Fruit fly (Drosophila melanogaster) whole organism, embryonic: ENCODE data around the gene Dr.

Experiments used
- ATbp ChIP-seq: fragments of 200-800 bp; sonication (Bioruptor generic); optimal IDR thresholded peaks from 2 replicates; lab custom pipeline; 2017; ENCODE audit warnings: missing biosample characterization, mild to moderate bottlenecking, missing genetic modification characterization, missing genetic modification reagents
- Abd-B ChIP-seq: fragments of 200-800 bp; sonication (Bioruptor generic); optimal IDR thresholded peaks from 2 replicates; lab custom pipeline; 2018; ENCODE audit warnings: missing biosample characterization, mild to moderate bottlenecking, missing genetic modification characterization, moderate library complexity
- Asciz ChIP-seq: fragments of 200-800 bp; sonication (Bioruptor generic); optimal IDR thresholded peaks from 2 replicates; lab custom pipeline; 2017; ENCODE audit warnings: missing biosample characterization, mild to moderate bottlenecking, missing genetic modification characterization, missing genetic modification reagents
- Bgb ChIP-seq: fragments of 200-800 bp; sonication (Bioruptor generic); IDR thresholded peaks from 2 replicates; pipeline ENCODE4 v1.3.6; 2022; ENCODE audit warnings: missing biosample characterization, missing genetic modification characterization; ENCODE audit not compliant: partially characterized antibody
- CG10267 ChIP-seq: fragments of 200-800 bp; sonication (Bioruptor generic); optimal IDR thresholded peaks from 2 replicates; lab custom pipeline; 2018; ENCODE audit warnings: missing biosample characterization, mild to moderate bottlenecking, missing genetic modification characterization, moderate library complexity
- CG12071 ChIP-seq: fragments of 200-800 bp; sonication (Bioruptor generic); optimal IDR thresholded peaks from 3 replicates; lab custom pipeline; 2018; ENCODE audit warnings: missing biosample characterization, mild to moderate bottlenecking, missing genetic modification characterization
- CG12155 ChIP-seq: fragments of 200-800 bp; sonication (Bioruptor generic); optimal IDR thresholded peaks from 3 replicates; lab custom pipeline; 2016; ENCODE audit warnings: missing biosample characterization, missing genetic modification characterization
- CG12391 ChIP-seq: fragments of 200-800 bp; sonication (Bioruptor generic); optimal IDR thresholded peaks from 3 replicates; lab custom pipeline; 2018; ENCODE audit warnings: missing biosample characterization, mild to moderate bottlenecking, missing genetic modification characterization, moderate library complexity
- CG14667 ChIP-seq: fragments of 200-800 bp; sonication (Bioruptor generic); IDR thresholded peaks from 2 replicates; pipeline ENCODE4 v1.3.6; 2022; ENCODE audit warnings: missing biosample characterization, missing genetic modification characterization
- CG15696 ChIP-seq: fragments of 200-800 bp; sonication (Bioruptor generic); optimal IDR thresholded peaks from 2 replicates; lab custom pipeline; 2019; ENCODE audit warnings: missing biosample characterization, mild to moderate bottlenecking, missing genetic modification characterization, moderate library complexity
- CG30403 ChIP-seq: fragments of 200-800 bp; sonication (Bioruptor generic); optimal IDR thresholded peaks from 3 replicates; lab custom pipeline; 2016; ENCODE audit warnings: missing biosample characterization, missing genetic modification characterization
- CG32532 ChIP-seq: fragments of 200-800 bp; sonication (Bioruptor generic); IDR thresholded peaks from 2 replicates; pipeline ENCODE4 v1.3.6; 2022; ENCODE audit warnings: missing biosample characterization, missing genetic modification characterization
- CG4730 ChIP-seq: fragments of 200-800 bp; sonication (Bioruptor generic); IDR thresholded peaks from 2 replicates; pipeline ENCODE4 v1.3.6; 2022; ENCODE audit warnings: missing biosample characterization, missing genetic modification characterization
- CG6175 ChIP-seq: fragments of 200-800 bp; sonication (Bioruptor generic); IDR thresholded peaks from 3 replicates; pipeline ENCODE4 v1.3.6; 2022; ENCODE audit warnings: missing biosample characterization, missing genetic modification characterization
- CG6654 ChIP-seq: fragments of 200-800 bp; sonication (Bioruptor generic); optimal IDR thresholded peaks from 2 replicates; lab custom pipeline; 2017; ENCODE audit warnings: missing biosample characterization, mild to moderate bottlenecking, missing genetic modification characterization
- CG6683 ChIP-seq: fragments of 200-800 bp; sonication (Bioruptor generic); optimal IDR thresholded peaks from 2 replicates; lab custom pipeline; 2017; ENCODE audit warnings: missing biosample characterization, mild to moderate bottlenecking, missing genetic modification characterization, missing genetic modification reagents
- CG7839 ChIP-seq: fragments of 200-800 bp; sonication (Bioruptor generic); optimal IDR thresholded peaks from 3 replicates; lab custom pipeline; 2018; ENCODE audit warnings: missing biosample characterization, mild to moderate bottlenecking, missing genetic modification characterization, moderate library complexity
- CG8765 ChIP-seq: fragments of 200-800 bp; sonication (Bioruptor generic); IDR thresholded peaks from 2 replicates; pipeline ENCODE4 v1.3.6; 2022; ENCODE audit warnings: missing biosample characterization, missing genetic modification characterization
- CG9727 ChIP-seq: fragments of 200-800 bp; sonication (Bioruptor generic); optimal IDR thresholded peaks from 3 replicates; lab custom pipeline; 2017; ENCODE audit warnings: missing biosample characterization, mild to moderate bottlenecking, missing genetic modification characterization
- Camta ChIP-seq: fragments of 200-800 bp; sonication (Bioruptor generic); optimal IDR thresholded peaks from 2 replicates; lab custom pipeline; 2016; ENCODE audit warnings: missing biosample characterization, missing genetic modification characterization
- Dp ChIP-seq: fragments of 200-800 bp; sonication (Bioruptor generic); optimal IDR thresholded peaks from 2 replicates; lab custom pipeline; 2018; ENCODE audit warnings: missing biosample characterization, mild to moderate bottlenecking, missing genetic modification characterization, moderate library complexity
- Max ChIP-seq: fragments of 200-800 bp; sonication (Bioruptor generic); optimal IDR thresholded peaks from 2 replicates; lab custom pipeline; 2016; ENCODE audit warnings: missing biosample characterization, mild to moderate bottlenecking, missing genetic modification characterization
- Mes4 ChIP-seq: fragments of 200-800 bp; sonication (Bioruptor generic); optimal IDR thresholded peaks from 2 replicates; lab custom pipeline; 2016; ENCODE audit warnings: missing biosample characterization, missing genetic modification characterization
- Myb ChIP-seq: fragments of 200-800 bp; sonication (Bioruptor generic); optimal IDR thresholded peaks from 2 replicates; lab custom pipeline; 2016; ENCODE audit warnings: missing biosample characterization, missing genetic modification characterization
- PHDP ChIP-seq: fragments of 200-800 bp; sonication (Bioruptor generic); optimal IDR thresholded peaks from 3 replicates; lab custom pipeline; 2018; ENCODE audit warnings: missing biosample characterization, mild to moderate bottlenecking, missing genetic modification characterization, moderate library complexity
- Sry-δ ChIP-seq: fragments of 200-800 bp; sonication (Bioruptor generic); optimal IDR thresholded peaks from 2 replicates; lab custom pipeline; 2016; ENCODE audit warnings: missing biosample characterization, missing genetic modification characterization
- Vsx1 ChIP-seq: fragments of 200-800 bp; sonication (Bioruptor generic); optimal IDR thresholded peaks from 2 replicates; lab custom pipeline; 2017; ENCODE audit warnings: missing biosample characterization, mild to moderate bottlenecking, missing genetic modification characterization, missing genetic modification reagents
- ara ChIP-seq: fragments of 200-800 bp; sonication (Bioruptor generic); IDR thresholded peaks from 2 replicates; pipeline ENCODE4 v1.3.6; 2022; ENCODE audit warnings: missing biosample characterization, missing genetic modification characterization
- br ChIP-seq: fragments of >200 bp; optimal IDR thresholded peaks from 2 replicates; lab custom pipeline; 2017
- cato ChIP-seq: fragments of 200-800 bp; sonication (Bioruptor generic); optimal IDR thresholded peaks from 2 replicates; lab custom pipeline; 2016; ENCODE audit warnings: missing biosample characterization, missing genetic modification characterization, borderline replicate concordance
- dimm ChIP-seq: fragments of 200-800 bp; sonication (Bioruptor generic); IDR thresholded peaks from 2 replicates; pipeline ENCODE4 v1.3.6; 2022; ENCODE audit warnings: missing biosample characterization, missing genetic modification characterization
- ems ChIP-seq: fragments of 200-800 bp; sonication (Bioruptor generic); optimal IDR thresholded peaks from 3 replicates; lab custom pipeline; 2016; ENCODE audit warnings: missing biosample characterization, missing genetic modification characterization
- en ChIP-seq: fragments of 200-800 bp; sonication (Bioruptor generic); optimal IDR thresholded peaks from 2 replicates; lab custom pipeline; 2016; ENCODE audit warnings: missing biosample characterization, missing genetic modification characterization
- fd102C ChIP-seq: fragments of 200-800 bp; sonication (Bioruptor generic); optimal IDR thresholded peaks from 2 replicates; lab custom pipeline; 2018; ENCODE audit warnings: missing biosample characterization, mild to moderate bottlenecking, missing genetic modification characterization, moderate library complexity
- fd64A ChIP-seq: fragments of 200-800 bp; sonication (Bioruptor generic); optimal IDR thresholded peaks from 3 replicates; lab custom pipeline; 2018; ENCODE audit warnings: missing biosample characterization, mild to moderate bottlenecking, missing genetic modification characterization
- gcm ChIP-seq: fragments of 200-800 bp; sonication (Bioruptor generic); optimal IDR thresholded peaks from 2 replicates; lab custom pipeline; 2019; ENCODE audit warnings: missing biosample characterization, mild to moderate bottlenecking, missing genetic modification characterization, moderate library complexity
- kay ChIP-seq: fragments of 200-800 bp; sonication (Bioruptor generic); optimal IDR thresholded peaks from 2 replicates; lab custom pipeline; 2016; ENCODE audit warnings: missing biosample characterization, missing genetic modification characterization
- klu ChIP-seq: fragments of 200-800 bp; sonication (Bioruptor generic); IDR thresholded peaks from 2 replicates; pipeline ENCODE4 v1.3.6; 2022; ENCODE audit warnings: missing biosample characterization, missing genetic modification characterization
- lbe ChIP-seq: fragments of 200-800 bp; sonication (Bioruptor generic); optimal IDR thresholded peaks from 2 replicates; lab custom pipeline; 2016; ENCODE audit warnings: missing biosample characterization, mild to moderate bottlenecking, missing genetic modification characterization
- lov ChIP-seq, 2 experiments: fragments of 200-800 bp in 1 of 2; fragments of >200 bp in 1 of 2; sonication (Bioruptor generic) in 1 of 2; IDR thresholded peaks in 1 of 2; optimal IDR thresholded peaks in 1 of 2; 2 replicates in 1 of 2; 3 replicates in 1 of 2; pipeline versions ENCODE4 v1.3.6 to Lab custom; 2017 to 2022; ENCODE audit warnings: missing biosample characterization in 1 of 2, missing genetic modification characterization in 1 of 2
- nerfin-2 ChIP-seq: fragments of 200-800 bp; sonication (Bioruptor generic); IDR thresholded peaks from 2 replicates; pipeline ENCODE4 v1.3.6; 2022; ENCODE audit warnings: missing biosample characterization, missing genetic modification characterization; ENCODE audit not compliant: partially characterized antibody
- p53 ChIP-seq: fragments of 200-800 bp; sonication (Bioruptor generic); optimal IDR thresholded peaks from 2 replicates; lab custom pipeline; 2016; ENCODE audit warnings: missing biosample characterization, missing genetic modification characterization
- pita ChIP-seq: fragments of 200-800 bp; sonication (Bioruptor generic); optimal IDR thresholded peaks from 2 replicates; lab custom pipeline; 2017; ENCODE audit warnings: missing biosample characterization, mild to moderate bottlenecking, missing genetic modification characterization
- pnt ChIP-seq: fragments of 200-800 bp; sonication (Bioruptor generic); optimal IDR thresholded peaks from 3 replicates; lab custom pipeline; 2016; ENCODE audit warnings: missing biosample characterization, missing genetic modification characterization
- prd ChIP-seq, 3 experiments: fragments of >200 bp in 2 of 3; fragments of 200-800 bp in 1 of 3; sonication (Bioruptor generic) in 1 of 3; optimal IDR thresholded peaks in 2 of 3; IDR thresholded peaks in 1 of 3; 2 replicates in 2 of 3; 3 replicates in 1 of 3; pipeline versions ENCODE4 v1.3.6 to Lab custom; 2017 to 2022; ENCODE audit warnings: missing biosample characterization in 1 of 3, missing genetic modification characterization in 1 of 3
- sob ChIP-seq: fragments of 200-800 bp; sonication (Bioruptor generic); IDR thresholded peaks from 2 replicates; pipeline ENCODE4 v1.3.6; 2022; ENCODE audit warnings: missing biosample characterization, missing genetic modification characterization
- tll ChIP-seq, 2 experiments: fragments of 200-800 bp in 1 of 2; fragments of >200 bp in 1 of 2; sonication (Bioruptor generic) in 1 of 2; optimal IDR thresholded peaks; 2 replicates each; lab custom pipeline; 2017 to 2019; ENCODE audit warnings: missing biosample characterization in 2 of 2, missing genetic modification characterization in 2 of 2, mild to moderate bottlenecking in 1 of 2, moderate library complexity in 1 of 2
- tna ChIP-seq: fragments of 200-800 bp; sonication (Bioruptor generic); IDR thresholded peaks from 2 replicates; pipeline ENCODE4 v1.3.6; 2022; ENCODE audit warnings: missing biosample characterization, missing genetic modification characterization; ENCODE audit not compliant: partially characterized antibody

Dr gene

DNA sequence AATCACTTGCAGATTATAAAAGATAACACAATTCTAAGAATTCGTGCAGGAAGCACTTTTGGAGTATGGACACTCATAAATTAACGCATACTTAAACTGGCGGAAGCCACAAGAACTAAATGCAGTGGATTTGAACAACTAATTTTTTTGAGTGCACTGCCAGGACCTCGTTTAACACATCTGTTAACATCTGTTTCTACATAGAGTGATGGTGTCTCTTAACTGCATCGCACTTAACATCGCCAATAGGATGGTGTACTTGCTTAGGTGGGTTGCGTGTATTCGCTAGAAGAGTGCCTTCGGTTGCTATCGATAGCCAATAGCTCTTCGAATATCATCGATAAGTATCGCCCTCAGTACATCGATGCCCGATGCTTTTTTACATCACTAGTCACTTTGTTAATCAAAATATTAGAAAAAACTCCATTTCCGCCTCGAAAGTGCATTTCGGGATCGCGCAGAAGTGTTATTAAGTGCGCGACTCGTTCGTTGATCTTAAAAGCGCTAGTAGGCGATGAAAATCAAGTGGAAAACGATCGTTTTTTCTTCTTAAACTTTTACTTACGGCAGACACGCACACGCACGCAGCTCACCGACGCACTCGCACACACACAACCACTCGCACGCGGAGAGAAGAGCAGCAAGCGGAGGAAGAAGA, 35.4 kb downstream of the Dr start, which contains the start of gene alph (continued):
- TF ChIP-seq CG6654 (GFP tag; lab: Kevin White, UChicago) = no peak
- TF ChIP-seq Mes4 = no peak
- TF ChIP-seq fd102C (GFP tag; lab: Kevin White, UChicago) = no peak
- TF ChIP-seq Sry-δ (GFP tag; lab: Kevin White, UChicago) = peak; percentile 98
- TF ChIP-seq ems (GFP tag; lab: Kevin White, UChicago) = peak; percentile 64
- no peak for TF ChIP-seq CG4730
- peak; percentile 54 for TF ChIP-seq sob (GFP tag; lab: Robert Waterston, UW)
- peak; percentile 23 for TF ChIP-seq Asciz (GFP tag; lab: Kevin White, UChicago)
- TF ChIP-seq tll (GFP tag; optimal IDR thresholded peaks at IDR 0.05; lab: Kevin White, UChicago) = peak in 1 of 2 experiments; percentile 6
- peak; percentile 93 for TF ChIP-seq nerfin-2
- peak; percentile 33 for TF ChIP-seq CG30403
- TF ChIP-seq CG9727 = peak; percentile 15
- peak; percentile 96 for TF ChIP-seq pita
- peak; percentile 52 for TF ChIP-seq p53 (GFP tag; lab: Kevin White, UChicago)
- peak; percentile 15 for TF ChIP-seq ATbp (GFP tag; lab: Kevin White, UChicago)
- TF ChIP-seq CG14667 = no peak
- TF ChIP-seq Dp (GFP tag; lab: Kevin White, UChicago) = peak; percentile 34
- TF ChIP-seq klu (GFP tag; lab: Robert Waterston, UW) = no peak
- no peak for TF ChIP-seq cato (GFP tag; lab: Kevin White, UChicago)
- TF ChIP-seq lbe (GFP tag; lab: Kevin White, UChicago) = no peak
- no peak for TF ChIP-seq lov (optimal IDR thresholded peaks at IDR 0.05; lab: Kevin White, UChicago)
- no peak for TF ChIP-seq lov (GFP tag; IDR thresholded peaks at IDR 0.05; lab: Robert Waterston, UW)
- no peak for TF ChIP-seq CG6683 (GFP tag; lab: Kevin White, UChicago)
- no peak for TF ChIP-seq CG6175
- no peak for TF ChIP-seq kay (GFP tag; lab: Kevin White, UChicago)
- peak; percentile 22 for TF ChIP-seq CG12155 (GFP tag; lab: Kevin White, UChicago)
- peak; percentile 51 for TF ChIP-seq CG32532 (GFP tag; lab: Robert Waterston, UW)
- TF ChIP-seq CG12071 (GFP tag; lab: Kevin White, UChicago) = peak; percentile 13
- TF ChIP-seq Camta (GFP tag; lab: Kevin White, UChicago) = peak; percentile 48
- no peak for TF ChIP-seq PHDP (tag; lab: Kevin White, UChicago)
- TF ChIP-seq CG8765 (GFP tag; lab: Robert Waterston, UW) = peak; percentile 28
- TF ChIP-seq Bgb = peak; percentile 99
- no peak for TF ChIP-seq br (lab: Kevin White, UChicago)
- TF ChIP-seq en (GFP tag; lab: Kevin White, UChicago) = no peak
- 0 out of 2 replicates have a peak, but pooled peaks have one; percentile 15 for TF ChIP-seq ara
- TF ChIP-seq CG10267 (tag; lab: Kevin White, UChicago) = peak; percentile 62
- TF ChIP-seq prd (optimal IDR thresholded peaks at IDR 0.05; lab: Kevin White, UChicago) = no peak
- TF ChIP-seq prd (GFP tag; IDR thresholded peaks at IDR 0.05; lab: Robert Waterston, UW) = no peak
- TF ChIP-seq Max (GFP tag; lab: Kevin White, UChicago) = peak; percentile 9
- TF ChIP-seq tna = peak; percentile 97
- no peak for TF ChIP-seq pnt
- no peak for TF ChIP-seq Vsx1 (GFP tag; lab: Kevin White, UChicago)
- TF ChIP-seq CG7839 (tag; lab: Kevin White, UChicago) = peak; percentile 27
- TF ChIP-seq Myb = peak; percentile 51
- TF ChIP-seq Abd-B (GFP tag; lab: Kevin White, UChicago) = peak; percentile 50
- TF ChIP-seq dimm (GFP tag; lab: Robert Waterston, UW) = no peak
- TF ChIP-seq CG15696 (tag; lab: Kevin White, UChicago) = no peak
- TF ChIP-seq fd64A (GFP tag; lab: Kevin White, UChicago) = no peak
- TF ChIP-seq CG12391 (tag; lab: Kevin White, UChicago) = peak; percentile 51
- TF ChIP-seq gcm (GFP tag; lab: Kevin White, UChicago) = no peak
